Fruit fly (Drosophila melanogaster) Kc167 (cell line): ENCODE measurements around the gene CG44001.

Experiments used
- Myc ChIP-seq: fragments of >200 bp; optimal IDR thresholded peaks from 2 replicates; lab custom pipeline; 2017; ENCODE audit warnings: missing external identifiers
- Sin3A ChIP-seq: fragments of >200 bp; optimal IDR thresholded peaks from 2 replicates; lab custom pipeline; 2018; ENCODE audit warnings: missing external identifiers
- ttk ChIP-seq: sonication (Bioruptor generic); optimal IDR thresholded peaks from 2 replicates; lab custom pipeline; 2017; ENCODE audit warnings: missing external identifiers

Gene CG44001

DNA sequence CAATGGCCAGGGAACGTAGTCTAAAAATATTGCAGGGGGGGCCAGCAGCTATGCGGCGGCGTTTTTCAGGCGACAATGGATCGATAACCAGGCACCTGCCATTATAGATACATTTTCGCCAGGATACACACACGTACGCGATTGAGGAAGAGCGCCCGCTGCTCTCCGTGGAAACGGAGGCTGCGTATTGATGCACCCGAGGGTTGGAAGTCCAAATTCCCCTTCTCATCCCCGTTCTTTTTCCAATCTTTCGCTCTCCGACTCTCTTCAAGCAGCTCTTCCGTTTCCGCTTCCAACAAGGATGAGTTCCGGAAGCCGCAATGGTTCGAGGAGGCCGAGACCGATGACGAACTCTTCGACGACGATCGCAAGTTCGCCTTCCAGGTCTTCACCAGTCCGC lies 53.7 kb downstream of the CG44001 start:
- TF ChIP-seq ttk (lab: Kevin White, UChicago) (no peak), Sin3A (lab: Kevin White, UChicago) (no peak), Myc (no peak)
